Worm (Caenorhabditis elegans) whole organism, young adult: ENCODE measurements around the gene C26D10.4.

Experiments
- C17E4.6 ChIP-seq: fragments of 200-800 bp; sonication (Bioruptor generic); IDR thresholded peaks from 2 replicates; pipeline ENCODE4 v1.3.6; 2022; ENCODE audit warnings: missing genetic modification reagents, missing genetic modification characterization, missing compliant biosample characterization
- F10E7.11 ChIP-seq: sonication (generic microtip); optimal IDR thresholded peaks from 2 replicates; lab custom pipeline; 2017; ENCODE audit warnings: mild to moderate bottlenecking, missing genetic modification characterization, moderate library complexity, missing compliant biosample characterization
- F22D6.2 ChIP-seq: sonication (generic microtip); optimal IDR thresholded peaks from 2 replicates; lab custom pipeline; 2016; ENCODE audit warnings: mild to moderate bottlenecking, missing genetic modification characterization, missing compliant biosample characterization
- F23B12.7 ChIP-seq: sonication (generic microtip); optimal IDR thresholded peaks from 2 replicates; lab custom pipeline; 2017; ENCODE audit warnings: missing genetic modification characterization, mild to moderate bottlenecking, missing compliant biosample characterization, antibody characterized with exemption, moderate library complexity; ENCODE audit not compliant: insufficient read depth
- F33H1.4 ChIP-seq: fragments of 200-800 bp; sonication (Bioruptor generic); IDR thresholded peaks from 2 replicates; pipeline ENCODE4 v1.3.6; 2022; ENCODE audit warnings: missing genetic modification reagents, missing genetic modification characterization, missing compliant biosample characterization
- F39B2.1 ChIP-seq: fragments of 200-800 bp; sonication (Bioruptor generic); IDR thresholded peaks from 2 replicates; pipeline ENCODE4 v1.3.6; 2022; ENCODE audit warnings: missing genetic modification reagents, missing genetic modification characterization, missing compliant biosample characterization
- K12H6.12 ChIP-seq: fragments of 200-800 bp; sonication (Bioruptor generic); optimal IDR thresholded peaks from 2 replicates; lab custom pipeline; 2018; ENCODE audit warnings: mild to moderate bottlenecking, missing genetic modification characterization, missing compliant biosample characterization
- Y79H2A.3 ChIP-seq: fragments of 200-800 bp; sonication (Bioruptor generic); conservative IDR thresholded peaks from 2 replicates; pipeline ENCODE4 v1.3.6; 2022; ENCODE audit warnings: missing genetic modification reagents, missing genetic modification characterization, missing compliant biosample characterization
- Y95B8A.8 ChIP-seq: fragments of 200-800 bp; sonication (Bioruptor generic); IDR thresholded peaks from 2 replicates; pipeline ENCODE4 v1.3.6; 2022; ENCODE audit warnings: missing genetic modification reagents, missing genetic modification characterization, missing compliant biosample characterization
- attf-6 ChIP-seq: fragments of 200-800 bp; sonication (Bioruptor generic); IDR thresholded peaks from 2 replicates; pipeline ENCODE4 v1.3.6; 2022; ENCODE audit warnings: missing genetic modification reagents, missing genetic modification characterization, missing compliant biosample characterization
- bed-1 ChIP-seq: fragments of 200-800 bp; sonication (Bioruptor generic); IDR thresholded peaks from 2 replicates; pipeline ENCODE4 v1.3.6; 2022; ENCODE audit warnings: missing genetic modification reagents, missing genetic modification characterization, missing compliant biosample characterization
- bed-2 ChIP-seq: fragments of 200-800 bp; sonication (Bioruptor generic); IDR thresholded peaks from 2 replicates; pipeline ENCODE4 v1.3.6; 2022; ENCODE audit warnings: missing genetic modification reagents, missing genetic modification characterization, missing compliant biosample characterization
- ceh-40 ChIP-seq: fragments of 200-800 bp; sonication (Bioruptor generic); IDR thresholded peaks from 2 replicates; pipeline ENCODE4 v1.3.6; 2022; ENCODE audit warnings: missing genetic modification characterization, missing compliant biosample characterization
- ceh-91 ChIP-seq: fragments of 200-800 bp; sonication (Bioruptor generic); IDR thresholded peaks from 2 replicates; pipeline ENCODE4 v1.3.6; 2022; ENCODE audit warnings: missing genetic modification reagents, missing genetic modification characterization, missing compliant biosample characterization
- dpff-1 ChIP-seq: sonication (generic microtip); optimal IDR thresholded peaks from 2 replicates; lab custom pipeline; 2017; ENCODE audit warnings: mild to moderate bottlenecking, missing genetic modification characterization, missing compliant biosample characterization
- egl-18 ChIP-seq: fragments of 200-800 bp; sonication (Bioruptor generic); IDR thresholded peaks from 2 replicates; pipeline ENCODE4 v1.3.6; 2022; ENCODE audit warnings: missing genetic modification reagents, missing genetic modification characterization, missing compliant biosample characterization
- egrh-3 ChIP-seq: fragments of 200-800 bp; sonication (Bioruptor generic); IDR thresholded peaks from 2 replicates; pipeline ENCODE4 v1.3.6; 2022; ENCODE audit warnings: missing genetic modification reagents, missing genetic modification characterization, missing compliant biosample characterization
- fkh-3 ChIP-seq: sonication (generic microtip); optimal IDR thresholded peaks from 2 replicates; lab custom pipeline; 2016; ENCODE audit warnings: mild to moderate bottlenecking, missing genetic modification characterization, missing compliant biosample characterization
- him-1 ChIP-seq: sonication (generic microtip); optimal IDR thresholded peaks from 2 replicates; lab custom pipeline; 2016; ENCODE audit warnings: missing genotype, missing genetic modification reagents, missing genetic modification characterization, missing compliant biosample characterization
- hmg-1.2 ChIP-seq: fragments of 200-800 bp; sonication (Bioruptor generic); IDR thresholded peaks from 2 replicates; pipeline ENCODE4 v1.3.6; 2022; ENCODE audit warnings: missing genetic modification reagents, missing genetic modification characterization, missing compliant biosample characterization
- let-607 ChIP-seq, 2 experiments: fragments of 200-800 bp in 1 of 2; sonication (Bioruptor generic) in 1 of 2; sonication (generic microtip) in 1 of 2; optimal IDR thresholded peaks; 2 replicates each; lab custom pipeline; 2016 to 2018; ENCODE audit warnings: mild to moderate bottlenecking in 2 of 2, missing compliant biosample characterization in 2 of 2, missing genetic modification characterization in 2 of 2, moderate library complexity in 2 of 2, missing genotype in 1 of 2
- lin-54 ChIP-seq: fragments of 200-800 bp; sonication (Bioruptor generic); optimal IDR thresholded peaks from 2 replicates; lab custom pipeline; 2018; ENCODE audit warnings: mild to moderate bottlenecking, missing genetic modification characterization, missing compliant biosample characterization
- mel-28 ChIP-seq: sonication (generic microtip); optimal IDR thresholded peaks from 2 replicates; lab custom pipeline; 2016; ENCODE audit warnings: borderline replicate concordance, mild to moderate bottlenecking, missing genetic modification characterization, missing compliant biosample characterization
- nfya-2 ChIP-seq: fragments of 200-800 bp; sonication (Bioruptor generic); IDR thresholded peaks from 2 replicates; pipeline ENCODE4 v1.3.6; 2022; ENCODE audit warnings: missing genetic modification reagents, missing genetic modification characterization, missing compliant biosample characterization
- nhr-179 ChIP-seq: sonication (generic microtip); optimal IDR thresholded peaks from 2 replicates; lab custom pipeline; 2016; ENCODE audit warnings: mild to moderate bottlenecking, missing genetic modification characterization, missing compliant biosample characterization
- nhr-27 ChIP-seq: fragments of 200-800 bp; sonication (Bioruptor generic); optimal IDR thresholded peaks from 2 replicates; lab custom pipeline; 2018; ENCODE audit warnings: mild to moderate bottlenecking, missing genetic modification characterization, moderate library complexity, missing compliant biosample characterization
- nhr-90 ChIP-seq: sonication (generic microtip); optimal IDR thresholded peaks from 2 replicates; lab custom pipeline; 2016; ENCODE audit warnings: missing genotype, mild to moderate bottlenecking, missing genetic modification characterization, missing compliant biosample characterization
- rpc-1 ChIP-seq, 2 experiments: fragments of 150-350 bp in 1 of 2; sonication (generic microtip) in 1 of 2; optimal IDR thresholded peaks; 2 replicates each; lab custom pipeline; 2014 to 2018; ENCODE audit warnings: missing biosample characterization in 1 of 2, missing genetic modification characterization in 1 of 2, missing genetic modification reagents in 1 of 2, missing genotype in 1 of 2
- snpc-1.3 ChIP-seq: sonication (generic microtip); optimal IDR thresholded peaks from 2 replicates; lab custom pipeline; 2017; ENCODE audit warnings: missing genetic modification characterization, mild to moderate bottlenecking, missing compliant biosample characterization, antibody characterized with exemption, moderate library complexity, missing genotype, missing genetic modification reagents; ENCODE audit not compliant: insufficient read depth
- tlf-1 ChIP-seq: fragments of 200-800 bp; sonication (Bioruptor generic); optimal IDR thresholded peaks from 2 replicates; lab custom pipeline; 2018; ENCODE audit warnings: mild to moderate bottlenecking, missing genetic modification characterization, missing compliant biosample characterization
- unc-130 ChIP-seq: sonication (generic microtip); optimal IDR thresholded peaks from 2 replicates; lab custom pipeline; 2016; ENCODE audit warnings: missing genetic modification reagents, missing genetic modification characterization, missing compliant biosample characterization
- unc-62 ChIP-seq: fragments of 150-350 bp; optimal IDR thresholded peaks from 2 replicates; lab custom pipeline; 2014; ENCODE audit warnings: missing biosample characterization, missing genetic modification reagents, missing genetic modification characterization
- zfh-2 ChIP-seq: fragments of 200-800 bp; sonication (Bioruptor generic); conservative IDR thresholded peaks from 2 replicates; pipeline ENCODE4 v1.3.6; 2022; ENCODE audit warnings: missing genetic modification reagents, missing genetic modification characterization, missing compliant biosample characterization
- zim-3 ChIP-seq: sonication (generic microtip); optimal IDR thresholded peaks from 2 replicates; lab custom pipeline; 2017; ENCODE audit warnings: mild to moderate bottlenecking, missing genetic modification characterization, moderate library complexity, missing compliant biosample characterization
- ztf-22 ChIP-seq: fragments of 200-800 bp; sonication (Bioruptor generic); optimal IDR thresholded peaks from 2 replicates; lab custom pipeline; 2018; ENCODE audit warnings: mild to moderate bottlenecking, missing genetic modification characterization, moderate library complexity, missing compliant biosample characterization
- ztf-28 ChIP-seq: fragments of 200-800 bp; sonication (Bioruptor generic); IDR thresholded peaks from 2 replicates; pipeline ENCODE4 v1.3.6; 2022; ENCODE audit warnings: missing genetic modification reagents, missing genetic modification characterization, missing compliant biosample characterization
- ztf-3 ChIP-seq: fragments of 200-800 bp; sonication (Bioruptor generic); optimal IDR thresholded peaks from 2 replicates; lab custom pipeline; 2018; ENCODE audit warnings: mild to moderate bottlenecking, missing genetic modification characterization, missing compliant biosample characterization

The C26D10.4 gene

ce11 chrII:8354233-8354750 is 24.7 kb downstream of the C26D10.4 start, which contains the start of gene C26D10.6:
C26D10.6 (minus strand) TSS chrII:8354700.
- TF ChIP-seq fkh-3 (tag; lab: Kevin White, UChicago) (no peak), egrh-3 (GFP tag; lab: Robert Waterston, UW) (no peak)

- TF ChIP-seq hmg-1.2 (GFP tag; lab: Robert Waterston, UW), result no peak
- TF ChIP-seq zfh-2 (GFP tag; lab: Robert Waterston, UW), result peak; percentile 75
- TF ChIP-seq Y95B8A.8, result no peak
- peak; percentile 80; the same call in 1 of the 2 replicates for TF ChIP-seq egrh-3 (GFP tag; lab: Robert Waterston, UW)
- TF ChIP-seq ztf-22 (GFP tag; lab: Kevin White, UChicago), result no peak
- peak; percentile 22 for TF ChIP-seq dpff-1 (tag; lab: Kevin White, UChicago)
- no peak for TF ChIP-seq ceh-40
Observed at ce11 chrII:8358466-8358865, 28.9 kb downstream of the C26D10.4 start.

DNA sequence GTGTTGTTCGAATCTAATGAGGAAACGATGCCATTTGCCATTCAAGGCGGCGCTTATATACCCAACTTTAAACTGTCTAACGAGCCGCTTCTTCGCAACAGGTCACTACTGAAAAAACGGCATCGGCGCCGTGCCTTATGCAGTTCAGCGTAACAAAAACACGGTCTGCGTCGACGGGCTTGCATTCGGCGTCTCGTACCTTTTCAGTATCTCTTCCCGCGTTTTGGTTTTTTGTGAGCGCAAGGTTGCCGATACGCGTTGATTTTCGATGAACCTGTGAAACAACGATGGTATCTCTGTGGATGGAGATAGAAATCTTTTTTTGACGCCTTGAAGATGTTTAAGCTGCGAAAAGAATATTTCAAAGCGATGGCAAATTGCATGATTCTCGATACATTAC is 29.8 kb downstream of the C26D10.4 start, which contains the start of gene col-77:
TSS of gene col-77 (minus strand) at position 32 of the 400 bp plus-strand sequence.
- TF ChIP-seq C17E4.6 (GFP tag; lab: Robert Waterston, UW) (no peak), F33H1.4 (GFP tag; lab: Robert Waterston, UW) (no peak), nhr-179 (tag; lab: Kevin White, UChicago) (no peak), let-607 (tag; optimal IDR thresholded peaks at IDR 0.05; lab: Kevin White, UChicago) (no peak), egl-18 (GFP tag; lab: Robert Waterston, UW) (no peak), nfya-2 (GFP tag; lab: Robert Waterston, UW) (no peak), unc-62 (GFP tag; lab: Kevin White, UChicago) (no peak), F10E7.11 (tag; lab: Kevin White, UChicago) (no peak), nhr-90 (tag; lab: Kevin White, UChicago) (no peak), Y79H2A.3 (GFP tag; lab: Robert Waterston, UW) (no peak), ztf-22 (GFP tag; lab: Kevin White, UChicago) (no peak), nhr-27 (tag; lab: Kevin White, UChicago) (no peak), mel-28 (tag; lab: Kevin White, UChicago) (no peak), F23B12.7 (tag; lab: Kevin White, UChicago) (no peak), F39B2.1 (GFP tag; lab: Robert Waterston, UW) (no peak), him-1 (no peak), snpc-1.3 (no peak), tlf-1 (GFP tag; lab: Kevin White, UChicago) (no peak)
- TF ChIP-seq, all 124 proteins: peak for 0

ce11 chrII:8360453-8360852 is 30.9 kb downstream of the C26D10.4 start, which contains the start of gene M195.2:
M195.2 (plus strand) TSS chrII:8360753.
- TF ChIP-seq bed-1 (GFP tag; lab: Robert Waterston, UW) (no peak), F22D6.2 (tag; lab: Kevin White, UChicago) (no peak), attf-6 (no peak), rpc-1 (optimal IDR thresholded peaks at IDR 0.05; lab: Kevin White, UChicago) (no peak), rpc-1 (tag; optimal IDR thresholded peaks at IDR 0.05; lab: Kevin White, UChicago) (no peak), zim-3 (tag; lab: Kevin White, UChicago) (no peak), him-1 (no peak), K12H6.12 (tag; lab: Kevin White, UChicago) (no peak), ztf-28 (GFP tag; lab: Robert Waterston, UW) (no peak), unc-130 (GFP tag; lab: Kevin White, UChicago) (no peak), ceh-91 (GFP tag; lab: Robert Waterston, UW) (no peak), ztf-3 (GFP tag; lab: Kevin White, UChicago) (no peak), F23B12.7 (tag; lab: Kevin White, UChicago) (no peak), bed-2 (GFP tag; lab: Robert Waterston, UW) (no peak), lin-54 (GFP tag; lab: Kevin White, UChicago) (no peak)
